Fruit fly (Drosophila melanogaster): Measurements from ENCODE around the gene Sh3beta.

The Sh3beta gene

DNA sequence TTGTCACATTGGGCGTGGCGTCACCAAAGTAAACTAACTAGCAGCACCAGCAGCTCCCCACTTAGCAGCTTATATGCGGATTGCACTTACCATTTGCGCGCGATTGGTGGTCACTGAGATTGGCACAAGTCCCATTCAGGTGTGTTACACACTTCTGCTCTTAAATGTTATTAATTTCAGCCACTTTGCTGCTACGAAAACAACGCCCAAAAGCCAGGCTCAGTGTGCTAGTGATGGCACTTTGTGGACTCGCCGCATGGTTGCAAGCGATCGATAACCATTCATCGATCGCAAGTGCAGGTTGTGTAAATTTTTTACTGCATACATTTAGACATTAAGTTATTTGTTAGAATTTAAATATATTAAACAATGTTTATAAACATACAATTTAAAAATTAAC is 34.1 kb downstream of the Sh3beta start, which contains the start of the genes wrm1 and wrm2 (continued):
- TF ChIP-seq unc-4 (GFP tag; IDR thresholded peaks at IDR 0.05; ENCODE audit: partially characterized antibody): peak; percentile 62
- no peak for TF ChIP-seq Deaf1 (tag; optimal IDR thresholded peaks at IDR 0.05)
- TF ChIP-seq Dad (GFP tag; optimal IDR thresholded peaks at IDR 0.05): no peak
- no peak for TF ChIP-seq CG15269 (tag; optimal IDR thresholded peaks at IDR 0.05)
- TF ChIP-seq Dbx (GFP tag; IDR thresholded peaks at IDR 0.05): no peak
- peak; percentile 59 for TF ChIP-seq pzg (GFP tag; optimal IDR thresholded peaks at IDR 0.05)
- TF ChIP-seq CG30431 (GFP tag; optimal IDR thresholded peaks at IDR 0.05): no peak
- TF ChIP-seq CG16815 (GFP tag; optimal IDR thresholded peaks at IDR 0.05): no peak
- no peak for TF ChIP-seq HLH54F (GFP tag; optimal IDR thresholded peaks at IDR 0.05)
- TF ChIP-seq Doc3 (GFP tag; IDR thresholded peaks at IDR 0.05; ENCODE audit: partially characterized antibody): peak; percentile 57; the same call in 1 of the 3 replicates
- TF ChIP-seq CoRest (tag; optimal IDR thresholded peaks at IDR 0.05): peak; percentile 15
- TF ChIP-seq ken (GFP tag; IDR thresholded peaks at IDR 0.05): no peak
- peak; percentile 54 for TF ChIP-seq dm (GFP tag; optimal IDR thresholded peaks at IDR 0.05)
- TF ChIP-seq CG1603 (tag; optimal IDR thresholded peaks at IDR 0.05): peak; percentile 47
- no peak for TF ChIP-seq gce (GFP tag; IDR thresholded peaks at IDR 0.05)
- TF ChIP-seq CG14710 (tag; optimal IDR thresholded peaks at IDR 0.05): peak; percentile 52
- TF ChIP-seq CG7786 (GFP tag; optimal IDR thresholded peaks at IDR 0.05): no peak
- TF ChIP-seq Dref (GFP tag; IDR thresholded peaks at IDR 0.05): peak; percentile 84
- TF ChIP-seq mam (GFP tag; optimal IDR thresholded peaks at IDR 0.05): peak; percentile 3
- peak; percentile 55 for TF ChIP-seq trem (tag; optimal IDR thresholded peaks at IDR 0.05)
- TF ChIP-seq CG17186 (GFP tag; optimal IDR thresholded peaks at IDR 0.05): peak; percentile 7
- TF ChIP-seq CG13287 (GFP tag; IDR thresholded peaks at IDR 0.05; ENCODE audit: partially characterized antibody): peak; percentile 76
- peak in 1 of 3 experiments; percentile 73 for TF ChIP-seq Stat92E (GFP tag; optimal IDR thresholded peaks at IDR 0.05)
- TF ChIP-seq nerfin-2 (GFP tag; IDR thresholded peaks at IDR 0.05; ENCODE audit: partially characterized antibody): no peak; the same call in 1 of the 2 replicates
- TF ChIP-seq MESR4 (GFP tag; optimal IDR thresholded peaks at IDR 0.05): peak; percentile 98
- TF ChIP-seq Ets97D (GFP tag; optimal IDR thresholded peaks at IDR 0.05): peak; percentile 56
- peak; percentile 40; the same call in 1 of the 3 replicates for TF ChIP-seq CG14860 (GFP tag; IDR thresholded peaks at IDR 0.05; ENCODE audit: partially characterized antibody)
- TF ChIP-seq CG13123 (GFP tag; optimal IDR thresholded peaks at IDR 0.05): no peak
- peak; percentile 88 for TF ChIP-seq Elba2 (GFP tag; optimal IDR thresholded peaks at IDR 0.05)
- no peak for TF ChIP-seq ind (GFP tag; optimal IDR thresholded peaks at IDR 0.05)
- peak; percentile 28 for TF ChIP-seq Myb (GFP tag; optimal IDR thresholded peaks at IDR 0.05)

DNA sequence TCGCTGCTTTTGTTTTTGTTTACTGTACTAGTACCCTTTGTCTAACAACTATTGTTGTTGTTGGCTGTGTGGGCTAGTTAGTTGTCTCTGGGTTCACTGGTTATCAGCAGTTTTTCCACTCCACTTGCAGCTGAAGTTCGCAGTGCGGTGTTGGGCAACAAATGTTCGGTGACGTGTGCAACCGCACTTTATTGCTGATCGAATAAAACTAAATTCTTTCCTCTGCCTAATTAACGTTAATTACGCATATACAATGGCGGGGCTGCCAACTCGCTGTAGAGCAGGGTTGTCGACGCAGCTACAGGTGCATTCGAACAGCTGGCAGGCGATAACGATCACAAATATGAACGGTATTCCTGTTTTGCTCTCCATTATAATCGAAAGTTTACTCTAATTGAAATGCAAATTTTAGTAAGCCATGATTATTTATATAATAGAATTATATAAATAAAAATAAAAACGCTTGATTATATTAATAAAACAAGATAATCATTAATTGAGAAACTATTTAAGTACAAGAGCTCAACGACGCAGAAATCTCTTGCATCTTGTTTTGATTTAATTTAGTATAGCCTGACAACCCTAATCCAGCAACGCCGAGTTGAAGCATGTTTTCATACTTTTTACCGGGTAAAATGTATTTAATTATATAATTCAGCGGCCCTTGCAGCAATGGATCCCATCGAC is 40.4 kb downstream of the Sh3beta start, which contains the start of the genes mrva, CG42307 and mus312:
mrva (minus strand) TSS at position 276 of the 687 bp plus-strand sequence.
CG42307 (plus strand) TSS at position 566 of the 687 bp plus-strand sequence.
mus312 (plus strand) TSS at position 566 of the 687 bp plus-strand sequence.
- TF ChIP-seq CG13424 (tag; optimal IDR thresholded peaks at IDR 0.05) (peak; percentile 97), CG6765 (GFP tag; optimal IDR thresholded peaks at IDR 0.05) (peak; percentile 89), lab (GFP tag; optimal IDR thresholded peaks at IDR 0.05) (peak; percentile 90), fd64A (GFP tag; optimal IDR thresholded peaks at IDR 0.05) (peak; percentile 14), her (GFP tag; optimal IDR thresholded peaks at IDR 0.05) (peak; percentile 34), dpn (GFP tag; optimal IDR thresholded peaks at IDR 0.05) (peak; percentile 24 to 87), Neu2 (GFP tag; optimal IDR thresholded peaks at IDR 0.05; ENCODE audit: borderline replicate concordance) (no peak), CG4282 (GFP tag; optimal IDR thresholded peaks at IDR 0.05) (no peak), Nf-YA (GFP tag; IDR thresholded peaks at IDR 0.05) (peak; percentile 46; the same call in 1 of the 2 replicates), CG17328 (GFP tag; IDR thresholded peaks at IDR 0.05) (peak; percentile 79), CG6683 (GFP tag; optimal IDR thresholded peaks at IDR 0.05) (peak; percentile 78), CG6791 (GFP tag; IDR thresholded peaks at IDR 0.05; ENCODE audit: partially characterized antibody) (0 out of 3 replicates have a peak, but pooled peaks have one; percentile 55), HLH3B (GFP tag; IDR thresholded peaks at IDR 0.05) (peak; percentile 74), run (tag; optimal IDR thresholded peaks at IDR 0.05) (peak; percentile 80), tio (GFP tag; optimal IDR thresholded peaks at IDR 0.05) (no peak), maf-S (GFP tag; optimal IDR thresholded peaks at IDR 0.05) (peak; percentile 5), phol (tag; optimal IDR thresholded peaks at IDR 0.05) (peak; percentile 89), CG4328 (GFP tag; optimal IDR thresholded peaks at IDR 0.05) (peak; percentile 92), az2 (GFP tag; optimal IDR thresholded peaks at IDR 0.05) (peak; percentile 88)
